Worm (Caenorhabditis elegans): ENCODE measurements around the gene T19C3.6.

T19C3.6 gene

DNA sequence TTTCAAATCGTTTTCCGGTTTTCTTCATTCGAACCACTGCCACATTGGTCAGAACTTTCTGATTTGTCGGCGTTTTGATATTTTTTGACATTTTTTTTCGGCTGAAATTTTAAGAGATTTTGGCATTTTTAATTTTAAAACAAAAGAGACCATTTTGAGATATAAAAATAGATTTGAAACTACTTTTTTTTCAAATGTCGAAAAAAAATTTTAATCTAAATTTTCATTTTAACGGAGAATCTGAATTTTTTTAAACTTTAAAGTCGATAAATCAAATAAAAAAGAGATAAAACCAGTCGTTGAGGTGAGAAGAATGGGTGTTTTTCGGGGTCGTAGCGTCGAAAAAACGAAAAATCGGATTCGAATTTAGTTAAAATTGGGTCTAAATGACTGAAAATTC, 7.0 kb upstream of the T19C3.6 start, which contains the start of gene sbds-1:
Gene sbds-1 (minus strand): TSS at position 101 of the 400 bp plus-strand sequence.
- TF ChIP-seq sptf-1 (tag; optimal IDR thresholded peaks at IDR 0.05) (no peak), lsy-2 (tag; optimal IDR thresholded peaks at IDR 0.05) (no peak), nhr-12 (tag; optimal IDR thresholded peaks at IDR 0.05) (no peak), nhr-28 (tag; optimal IDR thresholded peaks at IDR 0.05) (no peak), ceh-83 (GFP tag; optimal IDR thresholded peaks at IDR 0.05) (no peak)

DNA sequence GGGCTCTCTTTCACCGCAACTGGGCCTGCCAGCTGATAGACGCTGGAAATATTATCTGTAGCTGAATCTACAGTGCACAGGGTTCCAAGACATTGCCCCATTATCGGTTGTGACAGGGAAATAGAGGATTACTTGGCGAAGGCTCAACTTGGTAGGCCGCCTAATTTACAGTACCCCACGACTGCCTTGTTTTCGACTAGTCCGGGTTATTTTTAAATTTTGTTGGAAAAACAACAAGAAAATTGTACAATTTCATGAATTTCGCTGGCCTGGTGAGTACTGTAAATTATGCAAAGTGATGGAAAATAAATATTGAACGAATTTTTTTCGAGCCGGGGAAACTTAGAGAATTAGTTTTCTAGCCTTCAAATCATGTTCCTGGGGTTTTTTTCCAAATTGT, 4.7 kb upstream of the T19C3.6 start, which contains the start of gene T19C3.7:
Gene T19C3.7 (minus strand): TSS at position 101 of the 400 bp plus-strand sequence.
- TF ChIP-seq mls-2 (tag; optimal IDR thresholded peaks at IDR 0.05): no peak
- no peak for TF ChIP-seq sem-2 (GFP tag; optimal IDR thresholded peaks at IDR 0.05)
- TF ChIP-seq lin-13 (tag; optimal IDR thresholded peaks at IDR 0.05): no peak
- TF ChIP-seq ceh-43 (GFP tag; optimal IDR thresholded peaks at IDR 0.05): no peak
- TF ChIP-seq elt-3 (tag; optimal IDR thresholded peaks at IDR 0.05): no peak
- no peak for TF ChIP-seq cnd-1 (tag; optimal IDR thresholded peaks at IDR 0.05)
- no peak for TF ChIP-seq nhr-2 (tag; optimal IDR thresholded peaks at IDR 0.05)
- TF ChIP-seq lin-32 (GFP tag; optimal IDR thresholded peaks at IDR 0.05): no peak
- no peak for TF ChIP-seq lsy-2 (tag; optimal IDR thresholded peaks at IDR 0.05)
- TF ChIP-seq nhr-28 (tag; optimal IDR thresholded peaks at IDR 0.05): no peak
- no peak for TF ChIP-seq ceh-83 (GFP tag; optimal IDR thresholded peaks at IDR 0.05)
- no peak for TF ChIP-seq elt-1 (tag; optimal IDR thresholded peaks at IDR 0.05; ENCODE audit: borderline replicate concordance, insufficient read depth)
- no peak for TF ChIP-seq nhr-12 (tag; optimal IDR thresholded peaks at IDR 0.05)
- no peak for TF ChIP-seq ham-2 (GFP tag; optimal IDR thresholded peaks at IDR 0.05)
- no peak for TF ChIP-seq nhr-237 (tag; optimal IDR thresholded peaks at IDR 0.05)
- no peak for TF ChIP-seq bed-3 (GFP tag; optimal IDR thresholded peaks at IDR 0.05)
- no peak for TF ChIP-seq mep-1 (tag; optimal IDR thresholded peaks at IDR 0.05)
- no peak for TF ChIP-seq zip-8 (tag; optimal IDR thresholded peaks at IDR 0.05)
- no peak for TF ChIP-seq unc-39 (tag; optimal IDR thresholded peaks at IDR 0.05)

DNA sequence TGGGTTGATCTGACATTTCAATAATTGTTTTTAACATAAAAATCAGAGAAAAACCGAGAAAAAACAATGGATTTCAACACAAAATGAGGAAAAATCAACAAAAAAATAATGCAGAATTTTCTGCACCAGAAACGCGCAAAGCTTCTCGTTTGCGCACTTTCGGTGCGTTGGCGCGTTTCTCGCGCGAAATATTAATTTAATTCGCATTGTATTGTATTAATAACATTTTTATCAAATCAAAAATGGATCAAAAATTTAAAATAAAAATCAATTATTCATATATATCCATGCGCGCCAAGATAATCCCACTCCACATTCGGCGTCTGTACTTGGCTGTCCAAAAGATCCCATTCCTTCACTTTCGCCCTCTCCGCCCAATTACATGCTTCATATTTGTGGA, 3.3 kb upstream of the T19C3.6 start, which contains the start of gene fem-2:
Gene fem-2 (minus strand): TSS at position 9 of the 400 bp plus-strand sequence.
- TF ChIP-seq ces-1 (GFP tag; optimal IDR thresholded peaks at IDR 0.05) (peak; percentile 83), lin-13 (tag; optimal IDR thresholded peaks at IDR 0.05) (no peak), pha-4 (tag; optimal IDR thresholded peaks at IDR 0.05) (no peak)

DNA sequence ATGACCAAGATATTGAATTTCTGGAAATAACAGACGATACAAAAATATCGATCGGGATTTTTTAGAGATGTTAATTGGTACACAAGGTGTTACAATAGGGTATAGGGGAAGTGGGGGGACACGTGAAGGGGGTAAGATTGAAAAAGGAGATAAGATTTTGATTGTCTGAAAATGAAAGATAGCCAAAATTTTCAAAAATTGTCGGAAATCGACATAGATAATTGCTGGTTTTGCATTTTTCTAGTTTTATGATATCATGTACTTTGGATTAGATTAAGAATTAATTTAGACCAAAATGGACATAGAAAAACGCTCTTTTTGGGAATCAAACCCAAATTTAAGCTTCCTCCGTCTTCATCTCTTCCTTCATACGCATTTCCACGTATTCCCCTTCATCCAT, 3.5 kb downstream of the T19C3.6 start, which contains the start of gene T19C3.5:
Gene T19C3.5 (minus strand): TSS at position 101 of the 400 bp plus-strand sequence.
- TF ChIP-seq blmp-1 (tag; optimal IDR thresholded peaks at IDR 0.05) (no peak), ham-2 (GFP tag; optimal IDR thresholded peaks at IDR 0.05) (no peak), unc-62 (GFP tag; optimal IDR thresholded peaks at IDR 0.05) (no peak), elt-3 (tag; optimal IDR thresholded peaks at IDR 0.05) (no peak), sem-2 (GFP tag; optimal IDR thresholded peaks at IDR 0.05) (no peak), mep-1 (tag; optimal IDR thresholded peaks at IDR 0.05) (no peak), drap-1 (GFP tag; optimal IDR thresholded peaks at IDR 0.05) (no peak), zip-8 (tag; optimal IDR thresholded peaks at IDR 0.05) (no peak), ces-1 (GFP tag; optimal IDR thresholded peaks at IDR 0.05) (no peak), lin-13 (tag; optimal IDR thresholded peaks at IDR 0.05) (no peak)

DNA sequence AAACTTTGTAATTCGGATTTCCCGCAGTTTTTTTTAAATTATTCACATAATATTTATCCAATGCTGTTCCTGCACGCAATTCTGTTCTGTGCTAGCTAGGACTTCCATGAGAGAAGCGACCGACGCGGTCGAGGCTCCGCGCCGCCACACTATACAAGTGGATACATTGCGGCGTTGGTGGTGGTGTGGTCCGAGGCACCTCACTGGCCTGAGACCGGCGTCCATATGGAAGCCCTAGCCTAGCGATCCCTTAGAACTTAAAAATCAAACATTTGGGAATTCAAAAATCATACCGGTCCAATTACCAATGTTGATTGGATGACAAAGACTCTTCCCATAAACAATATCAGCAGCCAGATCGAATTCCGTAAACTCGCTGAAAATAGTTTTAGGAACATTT, 5.2 kb downstream of the T19C3.6 start:
- TF ChIP-seq lin-32 (GFP tag; optimal IDR thresholded peaks at IDR 0.05) (no peak), nhr-28 (tag; optimal IDR thresholded peaks at IDR 0.05) (no peak), pha-4 (tag; optimal IDR thresholded peaks at IDR 0.05) (no peak), flh-1 (GFP tag; optimal IDR thresholded peaks at IDR 0.05) (no peak), elt-1 (tag; optimal IDR thresholded peaks at IDR 0.05; ENCODE audit: borderline replicate concordance, insufficient read depth) (no peak), blmp-1 (tag; optimal IDR thresholded peaks at IDR 0.05) (no peak)

DNA sequence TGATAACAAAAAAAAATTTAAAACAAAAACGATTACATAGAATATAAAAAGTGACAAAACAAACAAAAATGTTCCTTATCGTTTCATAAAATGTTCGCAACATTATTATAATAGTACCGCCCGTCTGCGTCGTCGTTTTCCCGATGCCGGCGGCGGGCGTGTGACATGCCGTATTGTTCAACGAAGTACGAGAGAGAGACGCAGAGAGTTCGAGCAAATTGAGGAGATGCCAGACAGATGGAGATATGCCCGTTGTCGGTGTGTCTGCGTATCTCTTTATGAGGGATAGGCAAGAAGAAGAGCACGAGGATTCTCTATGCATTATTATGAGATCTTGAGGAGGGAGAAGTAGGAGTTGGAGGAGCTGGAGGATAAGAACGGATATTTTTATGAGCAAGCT, 7.6 kb downstream of the T19C3.6 start:
- TF ChIP-seq hlh-1 (tag; optimal IDR thresholded peaks at IDR 0.05): peak; percentile 63
- no peak for TF ChIP-seq elt-1 (tag; optimal IDR thresholded peaks at IDR 0.05; ENCODE audit: borderline replicate concordance, insufficient read depth)
- no peak for TF ChIP-seq snpc-4 (tag; optimal IDR thresholded peaks at IDR 0.05)
- no peak for TF ChIP-seq ceh-83 (GFP tag; optimal IDR thresholded peaks at IDR 0.05)
- peak; percentile 41 for TF ChIP-seq nhr-2 (tag; optimal IDR thresholded peaks at IDR 0.05)
- TF ChIP-seq mls-2 (tag; optimal IDR thresholded peaks at IDR 0.05): peak; percentile 17
- no peak for TF ChIP-seq unc-39 (tag; optimal IDR thresholded peaks at IDR 0.05)
- peak; percentile 79 for TF ChIP-seq mep-1 (tag; optimal IDR thresholded peaks at IDR 0.05)
- no peak for TF ChIP-seq zip-8 (tag; optimal IDR thresholded peaks at IDR 0.05)
- TF ChIP-seq tbx-8 (GFP tag; optimal IDR thresholded peaks at IDR 0.05): peak; percentile 9
- TF ChIP-seq lin-13 (tag; optimal IDR thresholded peaks at IDR 0.05): peak; percentile 16
- peak; percentile 91 for TF ChIP-seq ces-1 (GFP tag; optimal IDR thresholded peaks at IDR 0.05)
- TF ChIP-seq ham-2 (GFP tag; optimal IDR thresholded peaks at IDR 0.05): peak; percentile 24
- peak; percentile 72 for TF ChIP-seq elt-3 (tag; optimal IDR thresholded peaks at IDR 0.05)
- no peak for TF ChIP-seq nhr-12 (tag; optimal IDR thresholded peaks at IDR 0.05)
- TF ChIP-seq bed-3 (GFP tag; optimal IDR thresholded peaks at IDR 0.05): no peak
- no peak for TF ChIP-seq blmp-1 (tag; optimal IDR thresholded peaks at IDR 0.05)
- TF ChIP-seq unc-120 (tag; optimal IDR thresholded peaks at IDR 0.05; ENCODE audit: poor library complexity, severe bottlenecking): peak; percentile 99
- TF ChIP-seq mab-5 (tag; optimal IDR thresholded peaks at IDR 0.05): peak; percentile 80
- peak; percentile 88 for TF ChIP-seq unc-62 (GFP tag; optimal IDR thresholded peaks at IDR 0.05)
- peak; percentile 63 for TF ChIP-seq cnd-1 (tag; optimal IDR thresholded peaks at IDR 0.05)
- TF ChIP-seq nhr-28 (tag; optimal IDR thresholded peaks at IDR 0.05): no peak
- peak; percentile 35 for TF ChIP-seq ztf-11 (tag; optimal IDR thresholded peaks at IDR 0.05)
- TF ChIP-seq nhr-76 (tag; optimal IDR thresholded peaks at IDR 0.05): no peak
- no peak for TF ChIP-seq sem-2 (GFP tag; optimal IDR thresholded peaks at IDR 0.05)
- peak; percentile 40 for TF ChIP-seq lsy-2 (tag; optimal IDR thresholded peaks at IDR 0.05)
- TF ChIP-seq lin-32 (GFP tag; optimal IDR thresholded peaks at IDR 0.05): peak; percentile 15
- TF ChIP-seq sptf-1 (tag; optimal IDR thresholded peaks at IDR 0.05): peak; percentile 59
- peak; percentile 84 for TF ChIP-seq nhr-237 (tag; optimal IDR thresholded peaks at IDR 0.05)
- peak; percentile 40 for TF ChIP-seq M03D4.4 (tag; optimal IDR thresholded peaks at IDR 0.05)
- TF ChIP-seq ceh-39 (tag; optimal IDR thresholded peaks at IDR 0.05): peak; percentile 51

All from whole organism, mixed stage, embryonic.